Fruit fly (Drosophila melanogaster) whole organism, adult: ENCODE results near the gene Ogdh.

Experiments
- CG11617 ChIP-seq: fragments of 200-800 bp; sonication (Bioruptor generic); optimal IDR thresholded peaks from 2 replicates; lab custom pipeline; 2017; ENCODE audit warnings: mild to moderate bottlenecking, missing biosample characterization, missing genetic modification reagents, missing genetic modification characterization
- CG14711 ChIP-seq: fragments of 200-800 bp; sonication (Bioruptor generic); optimal IDR thresholded peaks from 2 replicates; lab custom pipeline; 2018; ENCODE audit warnings: missing biosample characterization, mild to moderate bottlenecking, missing genetic modification characterization, moderate library complexity
- CG5204 ChIP-seq: fragments of 200-800 bp; sonication (Bioruptor generic); optimal IDR thresholded peaks from 2 replicates; lab custom pipeline; 2016; ENCODE audit warnings: missing biosample characterization, missing genetic modification characterization
- CG7045 ChIP-seq: fragments of 200-800 bp; sonication (Bioruptor generic); optimal IDR thresholded peaks from 2 replicates; lab custom pipeline; 2017; ENCODE audit warnings: missing biosample characterization, mild to moderate bottlenecking, missing genetic modification characterization
- CG7101 ChIP-seq: fragments of 200-800 bp; sonication (Bioruptor generic); optimal IDR thresholded peaks from 2 replicates; lab custom pipeline; 2018; ENCODE audit warnings: missing biosample characterization, mild to moderate bottlenecking, missing genetic modification characterization, moderate library complexity
- Clk ChIP-seq: fragments of 200-800 bp; sonication (Bioruptor generic); optimal IDR thresholded peaks from 2 replicates; lab custom pipeline; 2017; ENCODE audit warnings: missing biosample characterization, missing genetic modification characterization
- cic ChIP-seq: fragments of 200-800 bp; sonication (Bioruptor generic); optimal IDR thresholded peaks from 2 replicates; lab custom pipeline; 2017; ENCODE audit warnings: missing biosample characterization, mild to moderate bottlenecking, missing genetic modification characterization, moderate library complexity
- kay ChIP-seq: fragments of 200-800 bp; sonication (Bioruptor generic); peaks from one replicate; lab custom pipeline; 2016; ENCODE audit warnings: missing biosample characterization, missing genetic modification characterization, borderline replicate concordance
- pad ChIP-seq: fragments of 200-800 bp; sonication (Bioruptor generic); optimal IDR thresholded peaks from 3 replicates; lab custom pipeline; 2017; ENCODE audit warnings: missing biosample characterization, missing genetic modification characterization, mild to moderate bottlenecking, moderate library complexity, missing genetic modification reagents
- toe ChIP-seq: fragments of 200-800 bp; sonication (Bioruptor generic); optimal IDR thresholded peaks from 2 replicates; lab custom pipeline; 2016; ENCODE audit warnings: missing biosample characterization, missing genetic modification characterization

dm6 chr3L:16985578-16985977 lies 31.0 kb downstream of the Ogdh start:
- peak; percentile 39 for TF ChIP-seq kay
- no peak for TF ChIP-seq pad (GFP tag; lab: Kevin White, UChicago)
- no peak for TF ChIP-seq cic (GFP tag; lab: Kevin White, UChicago)
- TF ChIP-seq CG14711 (tag; lab: Kevin White, UChicago): no peak
- no peak for TF ChIP-seq CG11617
- TF ChIP-seq CG7045: no peak
- TF ChIP-seq CG7101 (tag; lab: Kevin White, UChicago): no peak
- no peak for TF ChIP-seq CG5204 (GFP tag; lab: Kevin White, UChicago)
- no peak for TF ChIP-seq toe (GFP tag; lab: Kevin White, UChicago)
- TF ChIP-seq Clk (GFP tag; lab: Kevin White, UChicago): no peak
